Worm (Caenorhabditis elegans) whole organism, L4 larva: ENCODE data around the gene cpr-6.

Experiments
- F10B5.3 ChIP-seq: sonication (generic microtip); optimal IDR thresholded peaks from 2 replicates; lab custom pipeline; 2016; ENCODE audit warnings: mild to moderate bottlenecking, missing genetic modification characterization, missing compliant biosample characterization
- F44E2.7 ChIP-seq: fragments of 200-800 bp; sonication (Bioruptor generic); IDR thresholded peaks from 2 replicates; pipeline ENCODE4 v2.1.2; 2022; ENCODE audit warnings: missing genetic modification characterization, missing compliant biosample characterization
- F49E8.2 ChIP-seq: sonication (generic microtip); optimal IDR thresholded peaks from 2 replicates; lab custom pipeline; 2016; ENCODE audit warnings: missing compliant biosample characterization, mild to moderate bottlenecking, missing genetic modification characterization, borderline replicate concordance
- T26A8.4 ChIP-seq: fragments of 200-800 bp; sonication (Bioruptor generic); IDR thresholded peaks from 2 replicates; pipeline ENCODE4 v1.3.6; 2022; ENCODE audit warnings: missing genetic modification characterization, missing compliant biosample characterization
- Y105C5A.15 ChIP-seq: fragments of 200-800 bp; sonication (Bioruptor generic); IDR thresholded peaks from 2 replicates; pipeline ENCODE4 v1.3.6; 2022; ENCODE audit warnings: missing genetic modification characterization, missing compliant biosample characterization
- Y5F2A.4 ChIP-seq: fragments of 200-800 bp; sonication (Bioruptor generic); optimal IDR thresholded peaks from 2 replicates; lab custom pipeline; 2018; ENCODE audit warnings: mild to moderate bottlenecking, missing genetic modification characterization, missing compliant biosample characterization
- Y75B8A.6 ChIP-seq: fragments of 200-800 bp; sonication (Bioruptor generic); IDR thresholded peaks from 2 replicates; pipeline ENCODE4 v1.3.6; 2022; ENCODE audit warnings: missing genetic modification reagents, missing genetic modification characterization, missing compliant biosample characterization
- aly-2 ChIP-seq: sonication (generic microtip); optimal IDR thresholded peaks from 2 replicates; lab custom pipeline; 2018; ENCODE audit warnings: missing biosample characterization, missing genetic modification characterization
- attf-4 ChIP-seq: sonication (generic microtip); optimal IDR thresholded peaks from 3 replicates; lab custom pipeline; 2017; ENCODE audit warnings: missing biosample characterization, missing genetic modification characterization
- ceh-62 ChIP-seq: sonication (generic microtip); optimal IDR thresholded peaks from 2 replicates; lab custom pipeline; 2017; ENCODE audit warnings: missing biosample characterization, missing genetic modification characterization
- ctbp-1 ChIP-seq: fragments of 200-800 bp; sonication (Bioruptor generic); IDR thresholded peaks from 2 replicates; pipeline ENCODE4 v1.3.6; 2022; ENCODE audit warnings: missing genetic modification reagents, missing genetic modification characterization, missing compliant biosample characterization
- daf-16 ChIP-seq, 3 experiments: sonication (generic microtip); optimal IDR thresholded peaks; 2 replicates each; lab custom pipeline; 2016 to 2017; ENCODE audit warnings: missing genetic modification characterization in 3 of 3, missing genetic modification reagents in 3 of 3, mild to moderate bottlenecking in 2 of 3, missing compliant biosample characterization in 2 of 3, missing biosample characterization in 1 of 3, moderate library complexity in 1 of 3
- daf-19 ChIP-seq: fragments of 200-800 bp; sonication (Bioruptor generic); conservative IDR thresholded peaks from 2 replicates; pipeline ENCODE4 v1.3.6; 2022; ENCODE audit warnings: missing genetic modification characterization, missing compliant biosample characterization
- daf-8 ChIP-seq: fragments of 200-800 bp; sonication (Bioruptor generic); IDR thresholded peaks from 2 replicates; pipeline ENCODE4 v1.3.6; 2022; ENCODE audit warnings: missing genetic modification characterization, missing compliant biosample characterization
- dmd-6 ChIP-seq: fragments of 200-800 bp; sonication (Bioruptor generic); IDR thresholded peaks from 2 replicates; pipeline ENCODE4 v1.3.6; 2022; ENCODE audit warnings: missing genetic modification reagents, missing genetic modification characterization, missing compliant biosample characterization
- dmd-9 ChIP-seq: fragments of 200-800 bp; sonication (Bioruptor generic); IDR thresholded peaks from 2 replicates; pipeline ENCODE4 v1.3.6; 2022; ENCODE audit warnings: missing genetic modification reagents, missing genetic modification characterization, missing compliant biosample characterization
- dve-1 ChIP-seq: sonication (generic microtip); optimal IDR thresholded peaks from 2 replicates; lab custom pipeline; 2017; ENCODE audit warnings: antibody characterized with exemption, mild to moderate bottlenecking, missing genetic modification characterization, missing compliant biosample characterization; ENCODE audit not compliant: insufficient read depth
- egl-27 ChIP-seq: sonication (generic microtip); optimal IDR thresholded peaks from 3 replicates; lab custom pipeline; 2017; ENCODE audit warnings: missing biosample characterization, missing genetic modification reagents, missing genetic modification characterization
- fkh-10 ChIP-seq: fragments of 150-350 bp; optimal IDR thresholded peaks from 2 replicates; lab custom pipeline; 2014; ENCODE audit warnings: missing biosample characterization, missing genetic modification reagents, missing genetic modification characterization
- fos-1 ChIP-seq: fragments of 150-350 bp; optimal IDR thresholded peaks from 2 replicates; lab custom pipeline; 2014; ENCODE audit warnings: missing biosample characterization, missing genetic modification characterization
- hlh-11 ChIP-seq: fragments of 200-800 bp; sonication (Bioruptor generic); optimal IDR thresholded peaks from 2 replicates; lab custom pipeline; 2018; ENCODE audit warnings: mild to moderate bottlenecking, missing genetic modification characterization, missing compliant biosample characterization
- hlh-30 ChIP-seq: sonication (generic microtip); optimal IDR thresholded peaks from 2 replicates; lab custom pipeline; 2017; ENCODE audit warnings: antibody characterized with exemption, mild to moderate bottlenecking, missing genetic modification characterization, missing compliant biosample characterization; ENCODE audit not compliant: insufficient read depth
- hmg-1.1 ChIP-seq: fragments of 200-800 bp; sonication (Bioruptor generic); IDR thresholded peaks from 2 replicates; pipeline ENCODE4 v1.3.6; 2022; ENCODE audit warnings: missing genetic modification reagents, missing genetic modification characterization, missing compliant biosample characterization
- jun-1 ChIP-seq: fragments of 150-350 bp; optimal IDR thresholded peaks from 2 replicates; lab custom pipeline; 2014; ENCODE audit warnings: missing biosample characterization, missing genetic modification reagents, missing genetic modification characterization
- lin-1 ChIP-seq: fragments of 200-800 bp; sonication (Bioruptor generic); IDR thresholded peaks from 2 replicates; pipeline ENCODE4 v1.3.6; 2022; ENCODE audit warnings: missing genetic modification reagents, missing genetic modification characterization, missing compliant biosample characterization
- lin-13 ChIP-seq: fragments of 150-350 bp; optimal IDR thresholded peaks from 2 replicates; lab custom pipeline; 2014; ENCODE audit warnings: missing biosample characterization, missing genetic modification reagents, missing genetic modification characterization
- lin-15B ChIP-seq: fragments of 150-350 bp; sonication (generic microtip); optimal IDR thresholded peaks from 3 replicates; lab custom pipeline; 2014; ENCODE audit warnings: missing biosample characterization, missing genetic modification characterization
- lsy-2 ChIP-seq, 2 experiments: fragments of 150-350 bp in 1 of 2; sonication (generic microtip) in 1 of 2; optimal IDR thresholded peaks; 2 replicates each; lab custom pipeline; 2014 to 2017; ENCODE audit warnings: missing biosample characterization in 2 of 2, missing genetic modification characterization in 2 of 2
- mdl-1 ChIP-seq, 2 experiments: fragments of 150-350 bp in 1 of 2; sonication (generic microtip) in 1 of 2; optimal IDR thresholded peaks; 2 replicates each; lab custom pipeline; 2014 to 2017; ENCODE audit warnings: missing biosample characterization in 2 of 2, missing genetic modification characterization in 2 of 2
- mes-2 ChIP-seq: sonication (generic microtip); optimal IDR thresholded peaks from 2 replicates; lab custom pipeline; 2016; ENCODE audit warnings: missing genotype, mild to moderate bottlenecking, missing genetic modification characterization, missing compliant biosample characterization; ENCODE audit not compliant: poor library complexity, severe bottlenecking
- nhr-102 ChIP-seq: sonication (generic microtip); optimal IDR thresholded peaks from 2 replicates; lab custom pipeline; 2016; ENCODE audit warnings: mild to moderate bottlenecking, missing genetic modification characterization, moderate library complexity, missing compliant biosample characterization
- nhr-11 ChIP-seq: fragments of 150-350 bp; optimal IDR thresholded peaks from 2 replicates; lab custom pipeline; 2014; ENCODE audit warnings: missing biosample characterization, missing genetic modification characterization
- nhr-111 ChIP-seq: fragments of 200-800 bp; sonication (Bioruptor generic); optimal IDR thresholded peaks from 2 replicates; lab custom pipeline; 2018; ENCODE audit warnings: mild to moderate bottlenecking, missing genetic modification characterization, missing compliant biosample characterization
- nhr-25 ChIP-seq: sonication (generic microtip); optimal IDR thresholded peaks from 2 replicates; lab custom pipeline; 2017; ENCODE audit warnings: missing genetic modification characterization, mild to moderate bottlenecking, missing compliant biosample characterization, antibody characterized with exemption, moderate library complexity, borderline replicate concordance; ENCODE audit not compliant: insufficient read depth
- nhr-28 ChIP-seq: fragments of 150-350 bp; optimal IDR thresholded peaks from 2 replicates; lab custom pipeline; 2014; ENCODE audit warnings: missing biosample characterization, missing genetic modification characterization
- nhr-41 ChIP-seq: fragments of 200-800 bp; sonication (Bioruptor generic); IDR thresholded peaks from 2 replicates; pipeline ENCODE4 v1.3.6; 2022; ENCODE audit warnings: missing genetic modification reagents, missing genetic modification characterization, missing compliant biosample characterization
- nhr-48 ChIP-seq: sonication (generic microtip); optimal IDR thresholded peaks from 2 replicates; lab custom pipeline; 2016; ENCODE audit warnings: mild to moderate bottlenecking, missing genetic modification characterization, missing compliant biosample characterization
- nhr-76 ChIP-seq: fragments of 150-350 bp; optimal IDR thresholded peaks from 2 replicates; lab custom pipeline; 2014; ENCODE audit warnings: missing biosample characterization, missing genetic modification characterization
- rbr-2 ChIP-seq: sonication (generic microtip); optimal IDR thresholded peaks from 2 replicates; lab custom pipeline; 2016; ENCODE audit warnings: missing genotype, missing genetic modification characterization, missing compliant biosample characterization
- saeg-2 ChIP-seq: fragments of 200-800 bp; sonication (Bioruptor generic); IDR thresholded peaks from 2 replicates; pipeline ENCODE4 v1.3.6; 2022; ENCODE audit warnings: missing genetic modification reagents, missing genetic modification characterization, missing compliant biosample characterization
- set-16 ChIP-seq: fragments of 200-800 bp; sonication (Bioruptor generic); IDR thresholded peaks from 2 replicates; pipeline ENCODE4 v1.3.6; 2022; ENCODE audit warnings: missing genetic modification reagents, missing genetic modification characterization, missing compliant biosample characterization
- snpc-4 ChIP-seq: fragments of 150-350 bp; optimal IDR thresholded peaks from 2 replicates; lab custom pipeline; 2014; ENCODE audit warnings: missing biosample characterization, missing genetic modification characterization
- spr-3 ChIP-seq: fragments of 200-800 bp; sonication (Bioruptor generic); optimal IDR thresholded peaks from 2 replicates; lab custom pipeline; 2018; ENCODE audit warnings: mild to moderate bottlenecking, missing genetic modification characterization, missing compliant biosample characterization
- tra-1 ChIP-seq: fragments of 200-800 bp; sonication (Bioruptor generic); IDR thresholded peaks from 2 replicates; pipeline ENCODE4 v1.3.6; 2022; ENCODE audit warnings: missing genetic modification reagents, missing genetic modification characterization, missing compliant biosample characterization
- unc-39 ChIP-seq: sonication (generic microtip); optimal IDR thresholded peaks from 2 replicates; lab custom pipeline; 2017; ENCODE audit warnings: missing biosample characterization, missing genetic modification characterization
- zfp-2 ChIP-seq: sonication (generic microtip); optimal IDR thresholded peaks from 2 replicates; lab custom pipeline; 2016; ENCODE audit warnings: mild to moderate bottlenecking, missing genetic modification characterization, missing compliant biosample characterization
- ztf-11 ChIP-seq: fragments of 150-350 bp; optimal IDR thresholded peaks from 2 replicates; lab custom pipeline; 2014; ENCODE audit warnings: missing biosample characterization, missing genetic modification characterization
- ztf-7 ChIP-seq: fragments of 150-350 bp; optimal IDR thresholded peaks from 2 replicates; lab custom pipeline; 2014; ENCODE audit warnings: missing biosample characterization, missing genetic modification characterization

Gene cpr-6

ce11 chrX:6654139-6654538 lies 47.1 kb downstream of the cpr-6 start (continued):
- TF ChIP-seq daf-19 (GFP tag; lab: Robert Waterston, UW): no peak
- no peak for TF ChIP-seq lin-13
- TF ChIP-seq T26A8.4 (GFP tag; lab: Robert Waterston, UW): no peak
- TF ChIP-seq dmd-9 (GFP tag; lab: Robert Waterston, UW): no peak
- peak; percentile 79 for TF ChIP-seq dmd-6
- TF ChIP-seq spr-3 (GFP tag; lab: Kevin White, UChicago): no peak
- TF ChIP-seq lin-1: no peak
- no peak for TF ChIP-seq mdl-1 (tag; optimal IDR thresholded peaks at IDR 0.05; lab: Kevin White, UChicago)
- TF ChIP-seq nhr-41 (GFP tag; lab: Robert Waterston, UW): no peak
- TF ChIP-seq jun-1 (tag; lab: Kevin White, UChicago): no peak
- no peak for TF ChIP-seq nhr-76
- no peak for TF ChIP-seq nhr-25
- no peak for TF ChIP-seq ztf-11
- TF ChIP-seq set-16: no peak
- TF ChIP-seq ceh-62 (tag; lab: Kevin White, UChicago): no peak
- TF ChIP-seq unc-39: no peak
- peak; percentile 20 for TF ChIP-seq nhr-28 (tag; lab: Kevin White, UChicago)
- no peak for TF ChIP-seq egl-27 (tag; lab: Kevin White, UChicago)
- no peak for TF ChIP-seq lin-15B (tag; lab: Kevin White, UChicago)
- TF ChIP-seq daf-8 (GFP tag; lab: Robert Waterston, UW): no peak
- TF ChIP-seq Y75B8A.6 (GFP tag; lab: Robert Waterston, UW): no peak
- TF ChIP-seq nhr-48 (tag; lab: Kevin White, UChicago): no peak
- no peak for TF ChIP-seq snpc-4
- no peak for TF ChIP-seq hlh-30
- TF ChIP-seq tra-1 (GFP tag; lab: Robert Waterston, UW): 0 out of 2 replicates have a peak, but pooled peaks have one; percentile 38
- TF ChIP-seq F10B5.3: no peak
- peak; percentile 66 for TF ChIP-seq dve-1 (tag; lab: Kevin White, UChicago)
- TF ChIP-seq mes-2 (tag; lab: Kevin White, UChicago): no peak
- no peak for TF ChIP-seq nhr-111 (GFP tag; lab: Kevin White, UChicago)
- TF ChIP-seq fkh-10 (GFP tag; lab: Kevin White, UChicago): no peak
- no peak for TF ChIP-seq aly-2
- TF ChIP-seq ztf-7: no peak
- TF ChIP-seq F44E2.7 (GFP tag; lab: Robert Waterston, UW): no peak
- TF ChIP-seq zfp-2: no peak
- no peak for TF ChIP-seq hmg-1.1
- no peak for TF ChIP-seq nhr-11 (tag; lab: Kevin White, UChicago)
- TF ChIP-seq attf-4 (tag; lab: Kevin White, UChicago): no peak
- TF ChIP-seq saeg-2: no peak

ce11 chrX:6655163-6655562 lies 48.2 kb downstream of the cpr-6 start, which contains the start of gene nhr-173:
Gene nhr-173 (plus strand): TSS chrX:6655528.
- TF ChIP-seq dmd-6 (peak; percentile 62), Y5F2A.4 (no peak), daf-16 (GFP tag; optimal IDR thresholded peaks at IDR 0.05; lab: Kevin White, UChicago) (no peak), daf-16 (tag; optimal IDR thresholded peaks at IDR 0.05; lab: Kevin White, UChicago) (peak; percentile 60), hlh-11 (peak; percentile 29), nhr-48 (tag; lab: Kevin White, UChicago) (no peak), ctbp-1 (GFP tag; lab: Robert Waterston, UW) (no peak), dve-1 (tag; lab: Kevin White, UChicago) (peak; percentile 10), nhr-102 (no peak), nhr-28 (tag; lab: Kevin White, UChicago) (peak; percentile 63), fos-1 (tag; lab: Kevin White, UChicago) (no peak), rbr-2 (no peak), hlh-30 (peak; percentile 27), F49E8.2 (tag; lab: Kevin White, UChicago) (no peak), lsy-2 (tag; optimal IDR thresholded peaks at IDR 0.05; lab: Kevin White, UChicago) (no peak), hmg-1.1 (no peak), Y105C5A.15 (GFP tag; lab: Robert Waterston, UW) (no peak)
